Worm (Caenorhabditis elegans): ENCODE data around the gene mfsd-8.

DNA sequence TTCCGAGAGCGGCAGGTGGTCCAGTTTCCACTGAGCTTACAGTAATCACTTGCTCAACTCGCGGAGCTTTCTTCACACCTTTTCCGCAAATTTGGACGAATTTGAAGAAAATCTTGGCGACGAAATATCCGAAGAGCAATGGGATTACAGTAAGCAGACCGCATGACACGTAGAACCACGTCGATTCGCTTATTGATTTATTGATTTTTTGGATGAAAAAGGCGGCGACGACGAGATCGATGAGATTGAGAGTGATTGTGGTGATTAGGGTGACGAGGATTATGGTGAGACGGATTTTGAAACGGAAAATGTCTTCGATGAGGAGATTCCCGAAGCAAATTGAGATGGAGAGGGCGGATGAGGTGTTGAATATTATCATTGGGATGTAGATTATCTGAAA, 18.4 kb upstream of the mfsd-8 start:
- TF ChIP-seq ceh-63 (GFP tag; optimal IDR thresholded peaks at IDR 0.05) (no peak), ceh-8 (GFP tag; optimal IDR thresholded peaks at IDR 0.05) (no peak), ama-1 (optimal IDR thresholded peaks at IDR 0.05) (no peak), nhr-11 (tag; optimal IDR thresholded peaks at IDR 0.05) (no peak), snpc-4 (tag; optimal IDR thresholded peaks at IDR 0.05) (no peak), nhr-76 (tag; optimal IDR thresholded peaks at IDR 0.05) (no peak), efl-3 (GFP tag; optimal IDR thresholded peaks at IDR 0.05) (no peak), mdl-1 (tag; optimal IDR thresholded peaks at IDR 0.05) (no peak), unc-98 (GFP tag; IDR thresholded peaks at IDR 0.05) (no peak), lin-13 (GFP tag; optimal IDR thresholded peaks at IDR 0.05) (no peak)
